Worm (Caenorhabditis elegans) whole organism, late embryonic: ENCODE data around the gene ztf-18.

ENCODE experiments used
- ceh-30 ChIP-seq: fragments of 150-350 bp; optimal IDR thresholded peaks from 2 replicates; lab custom pipeline; 2014; ENCODE audit warnings: missing biosample characterization, missing genetic modification characterization
- dve-1 ChIP-seq: sonication (generic microtip); optimal IDR thresholded peaks from 2 replicates; lab custom pipeline; 2017; ENCODE audit warnings: antibody characterized with exemption, mild to moderate bottlenecking, missing genetic modification characterization, missing compliant biosample characterization
- nfya-1 ChIP-seq: sonication (generic microtip); optimal IDR thresholded peaks from 2 replicates; lab custom pipeline; 2017; ENCODE audit warnings: missing genetic modification characterization, mild to moderate bottlenecking, missing compliant biosample characterization, antibody characterized with exemption, moderate library complexity
- nhr-11 ChIP-seq: fragments of 150-350 bp; optimal IDR thresholded peaks from 2 replicates; lab custom pipeline; 2014; ENCODE audit warnings: missing biosample characterization, missing genetic modification characterization

ce11 chrIII:943426-943927, 48.0 kb upstream of the ztf-18 start, which contains the start of gene fbxa-59:
- TF ChIP-seq dve-1, result no peak
- TF ChIP-seq ceh-30 (tag; lab: Kevin White, UChicago), result no peak
- TF ChIP-seq nfya-1 (tag; lab: Kevin White, UChicago), result no peak
- no peak for TF ChIP-seq nhr-11 (tag; lab: Kevin White, UChicago)
